Worm (Caenorhabditis elegans) whole organism, young adult: ENCODE data around the gene T28F12.1.
"Not testable (repeated sequence)": the region's sequence is repeated elsewhere in the genome, so short reads cannot be mapped to it uniquely, and the experiment has no call there.

Source experiments
- B0019.2 ChIP-seq: fragments of 200-800 bp; sonication (Bioruptor generic); conservative IDR thresholded peaks from 2 replicates; pipeline ENCODE4 v1.3.6; 2022; ENCODE audit warnings: missing genetic modification reagents, missing genetic modification characterization, missing compliant biosample characterization
- B0261.1 ChIP-seq: sonication (generic microtip); optimal IDR thresholded peaks from 2 replicates; lab custom pipeline; 2016; ENCODE audit warnings: mild to moderate bottlenecking, missing genetic modification characterization, moderate library complexity, missing compliant biosample characterization
- F22D6.2 ChIP-seq: sonication (generic microtip); optimal IDR thresholded peaks from 2 replicates; lab custom pipeline; 2016; ENCODE audit warnings: mild to moderate bottlenecking, missing genetic modification characterization, missing compliant biosample characterization
- F57C9.4 ChIP-seq: sonication (generic microtip); optimal IDR thresholded peaks from 2 replicates; lab custom pipeline; 2017; ENCODE audit warnings: mild to moderate bottlenecking, missing genetic modification characterization, missing compliant biosample characterization
- Y67H2A.10 ChIP-seq: fragments of 200-800 bp; sonication (Bioruptor generic); conservative IDR thresholded peaks from 2 replicates; pipeline ENCODE4 v1.3.6; 2022; ENCODE audit warnings: missing genetic modification reagents, missing genetic modification characterization, missing compliant biosample characterization
- Y79H2A.3 ChIP-seq: fragments of 200-800 bp; sonication (Bioruptor generic); conservative IDR thresholded peaks from 2 replicates; pipeline ENCODE4 v1.3.6; 2022; ENCODE audit warnings: missing genetic modification reagents, missing genetic modification characterization, missing compliant biosample characterization
- akir-1 ChIP-seq: fragments of 200-800 bp; sonication (Bioruptor generic); optimal IDR thresholded peaks from 2 replicates; lab custom pipeline; 2018; ENCODE audit warnings: mild to moderate bottlenecking, missing genetic modification characterization, moderate library complexity, missing compliant biosample characterization
- atf-7 ChIP-seq: sonication (generic microtip); optimal IDR thresholded peaks from 2 replicates; lab custom pipeline; 2017; ENCODE audit warnings: mild to moderate bottlenecking, missing genetic modification characterization, missing compliant biosample characterization
- athp-1 ChIP-seq: sonication (generic microtip); optimal IDR thresholded peaks from 2 replicates; lab custom pipeline; 2017; ENCODE audit warnings: mild to moderate bottlenecking, missing genetic modification characterization, missing compliant biosample characterization
- bed-1 ChIP-seq: fragments of 200-800 bp; sonication (Bioruptor generic); IDR thresholded peaks from 2 replicates; pipeline ENCODE4 v1.3.6; 2022; ENCODE audit warnings: missing genetic modification reagents, missing genetic modification characterization, missing compliant biosample characterization
- chd-7 ChIP-seq: sonication (generic microtip); optimal IDR thresholded peaks from 2 replicates; lab custom pipeline; 2016; ENCODE audit warnings: mild to moderate bottlenecking, missing genetic modification characterization, moderate library complexity, missing compliant biosample characterization
- dpff-1 ChIP-seq: sonication (generic microtip); optimal IDR thresholded peaks from 2 replicates; lab custom pipeline; 2017; ENCODE audit warnings: mild to moderate bottlenecking, missing genetic modification characterization, missing compliant biosample characterization
- fkh-3 ChIP-seq: sonication (generic microtip); optimal IDR thresholded peaks from 2 replicates; lab custom pipeline; 2016; ENCODE audit warnings: mild to moderate bottlenecking, missing genetic modification characterization, missing compliant biosample characterization
- him-1 ChIP-seq: sonication (generic microtip); optimal IDR thresholded peaks from 2 replicates; lab custom pipeline; 2016; ENCODE audit warnings: missing genotype, missing genetic modification reagents, missing genetic modification characterization, missing compliant biosample characterization
- let-607 ChIP-seq, 2 experiments: fragments of 200-800 bp in 1 of 2; sonication (Bioruptor generic) in 1 of 2; sonication (generic microtip) in 1 of 2; optimal IDR thresholded peaks; 2 replicates each; lab custom pipeline; 2016 to 2018; ENCODE audit warnings: mild to moderate bottlenecking in 2 of 2, missing compliant biosample characterization in 2 of 2, missing genetic modification characterization in 2 of 2, moderate library complexity in 2 of 2, missing genotype in 1 of 2
- lin-35 ChIP-seq, 3 experiments: fragments of 150-350 bp in 2 of 3; sonication (generic microtip) in 1 of 3; optimal IDR thresholded peaks; 2 replicates each; lab custom pipeline; 2014 to 2018; ENCODE audit warnings: missing biosample characterization in 3 of 3, missing genetic modification characterization in 3 of 3, missing genetic modification reagents in 3 of 3
- lsl-1 ChIP-seq: fragments of 200-800 bp; sonication (Bioruptor generic); optimal IDR thresholded peaks from 2 replicates; lab custom pipeline; 2018; ENCODE audit warnings: mild to moderate bottlenecking, missing genetic modification characterization, moderate library complexity, missing compliant biosample characterization
- lsy-27 ChIP-seq: sonication (generic microtip); optimal IDR thresholded peaks from 2 replicates; lab custom pipeline; 2017; ENCODE audit warnings: missing genetic modification characterization, mild to moderate bottlenecking, missing compliant biosample characterization, antibody characterized with exemption, missing genotype, borderline replicate concordance; ENCODE audit not compliant: insufficient read depth
- madf-6 ChIP-seq: fragments of 200-800 bp; sonication (Bioruptor generic); IDR thresholded peaks from 2 replicates; pipeline ENCODE4 v1.3.6; 2022; ENCODE audit warnings: missing genetic modification reagents, missing genetic modification characterization, missing compliant biosample characterization
- mcd-1 ChIP-seq: fragments of 200-800 bp; sonication (Bioruptor generic); IDR thresholded peaks from 2 replicates; pipeline ENCODE4 v1.3.6; 2022; ENCODE audit warnings: missing genetic modification reagents, missing genetic modification characterization, missing compliant biosample characterization
- mes-4 ChIP-seq: sonication (generic microtip); optimal IDR thresholded peaks from 2 replicates; lab custom pipeline; 2016; ENCODE audit warnings: missing genotype, missing genetic modification characterization, missing compliant biosample characterization
- nfya-1 ChIP-seq: sonication (generic microtip); optimal IDR thresholded peaks from 2 replicates; lab custom pipeline; 2017; ENCODE audit warnings: antibody characterized with exemption, missing compliant biosample characterization, missing genetic modification characterization, borderline replicate concordance; ENCODE audit not compliant: insufficient read depth
- pha-4 ChIP-seq: fragments of 150-350 bp; sonication (generic microtip); optimal IDR thresholded peaks from 2 replicates; lab custom pipeline; 2014; ENCODE audit warnings: missing biosample characterization, missing genetic modification reagents, missing genetic modification characterization
- rpc-1 ChIP-seq, 2 experiments: fragments of 150-350 bp in 1 of 2; sonication (generic microtip) in 1 of 2; optimal IDR thresholded peaks; 2 replicates each; lab custom pipeline; 2014 to 2018; ENCODE audit warnings: missing biosample characterization in 1 of 2, missing genetic modification characterization in 1 of 2, missing genetic modification reagents in 1 of 2, missing genotype in 1 of 2
- snpc-1.1 ChIP-seq: sonication (generic microtip); optimal IDR thresholded peaks from 2 replicates; lab custom pipeline; 2017; ENCODE audit warnings: missing genetic modification characterization, mild to moderate bottlenecking, missing compliant biosample characterization, antibody characterized with exemption, moderate library complexity, missing genotype, missing genetic modification reagents; ENCODE audit not compliant: insufficient read depth
- snpc-3.4 ChIP-seq: sonication (generic microtip); optimal IDR thresholded peaks from 2 replicates; lab custom pipeline; 2017; ENCODE audit warnings: missing genetic modification characterization, mild to moderate bottlenecking, missing compliant biosample characterization, antibody characterized with exemption, moderate library complexity, missing genotype, missing genetic modification reagents
- tlf-1 ChIP-seq: fragments of 200-800 bp; sonication (Bioruptor generic); optimal IDR thresholded peaks from 2 replicates; lab custom pipeline; 2018; ENCODE audit warnings: mild to moderate bottlenecking, missing genetic modification characterization, missing compliant biosample characterization
- unc-62 ChIP-seq: fragments of 150-350 bp; optimal IDR thresholded peaks from 2 replicates; lab custom pipeline; 2014; ENCODE audit warnings: missing biosample characterization, missing genetic modification reagents, missing genetic modification characterization
- xnd-1 ChIP-seq: sonication (generic microtip); optimal IDR thresholded peaks from 2 replicates; lab custom pipeline; 2016; ENCODE audit warnings: missing genotype, missing genetic modification reagents, missing genetic modification characterization, missing compliant biosample characterization
- zim-3 ChIP-seq: sonication (generic microtip); optimal IDR thresholded peaks from 2 replicates; lab custom pipeline; 2017; ENCODE audit warnings: mild to moderate bottlenecking, missing genetic modification characterization, moderate library complexity, missing compliant biosample characterization
- ztf-22 ChIP-seq: fragments of 200-800 bp; sonication (Bioruptor generic); optimal IDR thresholded peaks from 2 replicates; lab custom pipeline; 2018; ENCODE audit warnings: mild to moderate bottlenecking, missing genetic modification characterization, moderate library complexity, missing compliant biosample characterization
- ztf-25 ChIP-seq: fragments of 200-800 bp; sonication (Bioruptor generic); IDR thresholded peaks from 2 replicates; pipeline ENCODE4 v1.3.6; 2022; ENCODE audit warnings: missing genetic modification reagents, missing genetic modification characterization, missing compliant biosample characterization
- ztf-26 ChIP-seq: sonication (generic microtip); optimal IDR thresholded peaks from 2 replicates; lab custom pipeline; 2017; ENCODE audit warnings: missing genetic modification characterization, missing compliant biosample characterization
- ztf-3 ChIP-seq: fragments of 200-800 bp; sonication (Bioruptor generic); optimal IDR thresholded peaks from 2 replicates; lab custom pipeline; 2018; ENCODE audit warnings: mild to moderate bottlenecking, missing genetic modification characterization, missing compliant biosample characterization

The T28F12.1 gene

DNA sequence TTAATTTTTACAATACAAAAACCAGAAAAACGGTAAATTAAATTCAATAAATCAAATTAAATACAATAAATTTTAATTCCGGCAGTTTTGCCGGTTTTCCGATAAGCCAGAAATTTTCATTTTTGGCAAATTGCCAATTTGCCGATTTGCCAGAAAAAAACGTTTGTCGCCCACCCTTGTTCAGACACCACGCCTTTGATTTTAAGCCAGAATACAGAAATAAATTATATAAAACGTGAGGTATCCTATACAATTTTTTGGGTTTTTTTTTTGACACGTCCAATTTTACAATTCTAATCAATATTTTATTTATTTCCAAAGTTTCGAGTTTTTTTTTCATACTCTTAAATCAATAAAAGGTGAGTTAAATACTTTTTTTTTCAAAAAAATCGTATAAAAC, at the start of gene T28F12.1:
TSS of gene T28F12.1 (plus strand) at position 301 of the 400 bp plus-strand sequence.
- no peak for TF ChIP-seq Y67H2A.10
- no peak for TF ChIP-seq dpff-1 (tag; lab: Kevin White, UChicago)
- no peak for TF ChIP-seq ztf-3 (GFP tag; lab: Kevin White, UChicago)
- TF ChIP-seq ztf-26 (tag; lab: Kevin White, UChicago) = no peak
- TF ChIP-seq madf-6 (GFP tag; lab: Robert Waterston, UW) = no peak
- no peak for TF ChIP-seq him-1 (tag; lab: Kevin White, UChicago)
- TF ChIP-seq F22D6.2 = no peak
- no peak for TF ChIP-seq lsy-27
- no peak for TF ChIP-seq tlf-1 (GFP tag; lab: Kevin White, UChicago)
- no peak for TF ChIP-seq B0261.1
- TF ChIP-seq snpc-3.4 (tag; lab: Kevin White, UChicago) = no peak
- no peak for TF ChIP-seq ztf-22
- TF ChIP-seq lsl-1 (GFP tag; lab: Kevin White, UChicago) = no peak
- no peak for TF ChIP-seq B0019.2
- TF ChIP-seq rpc-1 (optimal IDR thresholded peaks at IDR 0.05; lab: Kevin White, UChicago) = no peak
- no peak for TF ChIP-seq rpc-1 (tag; optimal IDR thresholded peaks at IDR 0.05; lab: Kevin White, UChicago)
- TF ChIP-seq mcd-1 (GFP tag; lab: Robert Waterston, UW) = no peak
- TF ChIP-seq lin-35 (GFP tag; optimal IDR thresholded peaks at IDR 0.05; lab: Kevin White, UChicago) = no peak
- no peak for TF ChIP-seq atf-7 (tag; lab: Kevin White, UChicago)

DNA sequence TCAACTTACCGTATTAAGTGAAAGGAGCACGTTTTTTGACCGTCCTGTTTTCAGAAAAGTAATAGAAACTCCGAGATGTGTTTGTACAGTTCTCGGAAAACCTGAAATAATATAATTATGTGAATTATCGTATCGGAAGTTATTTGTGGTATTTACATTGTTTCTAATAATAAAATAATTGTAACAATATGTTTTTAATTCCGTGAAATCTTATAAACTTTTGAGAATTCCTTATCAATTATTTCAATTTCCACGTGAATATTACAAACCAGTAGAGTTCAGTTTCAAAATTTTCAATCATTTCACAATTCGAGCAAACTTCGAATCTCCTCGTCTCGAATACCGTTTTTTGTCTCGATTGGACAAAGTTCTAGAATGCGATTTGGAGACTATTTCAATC, 41.8 kb upstream of the T28F12.1 start, which contains the start of gene T08H10.3:
TSS of gene T08H10.3 (plus strand) at position 301 of the 400 bp plus-strand sequence.
- no peak for TF ChIP-seq mes-4 (tag; lab: Kevin White, UChicago)
- no peak for TF ChIP-seq let-607 (tag; optimal IDR thresholded peaks at IDR 0.05; lab: Kevin White, UChicago)
- TF ChIP-seq ztf-3 (GFP tag; lab: Kevin White, UChicago) = no peak

DNA sequence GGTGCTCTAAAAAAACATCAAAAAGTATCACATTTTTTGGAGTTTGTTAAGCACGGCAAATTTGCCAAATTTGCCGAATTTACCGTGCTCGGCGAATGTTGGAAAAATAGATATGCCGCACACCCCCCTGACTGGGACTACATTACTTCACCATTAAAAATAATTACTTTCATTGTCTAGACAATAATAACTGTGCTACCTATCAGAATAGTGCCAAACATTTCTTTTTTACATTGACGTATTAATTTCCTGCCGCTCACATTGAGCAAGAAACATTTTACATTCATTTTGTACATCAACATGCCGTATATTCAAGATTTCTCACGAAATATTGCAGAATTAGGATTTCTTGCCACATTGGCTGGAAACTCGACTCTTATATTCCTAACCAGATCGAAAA, 38.3 kb upstream of the T28F12.1 start, which contains the start of gene str-35:
TSS of gene str-35 (plus strand) at position 301 of the 400 bp plus-strand sequence.
- not testable (repeated sequence) for TF ChIP-seq bed-1; snpc-1.1 (tag; lab: Kevin White, UChicago); dpff-1 (tag; lab: Kevin White, UChicago)

DNA sequence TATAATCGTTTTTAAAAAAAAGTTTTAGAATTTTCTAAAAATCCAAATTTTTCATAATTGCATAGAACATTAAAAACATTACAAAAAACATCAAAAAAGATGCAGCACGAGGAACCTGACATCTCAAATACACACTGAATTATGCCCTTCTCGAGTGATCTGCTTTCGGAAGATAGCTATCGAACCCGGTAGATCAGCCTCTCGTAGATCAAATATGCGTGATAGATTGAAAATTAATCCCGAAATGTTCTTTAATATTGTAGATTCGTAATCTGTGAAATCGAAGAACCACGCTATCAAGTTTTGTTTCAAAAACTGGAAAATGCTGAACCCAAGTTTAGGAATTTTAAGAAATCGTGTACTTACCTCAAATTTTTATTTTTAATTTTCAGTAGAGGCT, 31.0 kb upstream of the T28F12.1 start:
- TF ChIP-seq nfya-1 (tag; lab: Kevin White, UChicago) (no peak), lsl-1 (GFP tag; lab: Kevin White, UChicago) (no peak), chd-7 (no peak), Y79H2A.3 (GFP tag; lab: Robert Waterston, UW) (no peak), unc-62 (no peak), fkh-3 (tag; lab: Kevin White, UChicago) (no peak), Y67H2A.10 (no peak), ztf-25 (GFP tag; lab: Robert Waterston, UW) (no peak), athp-1 (tag; lab: Kevin White, UChicago) (no peak), pha-4 (no peak), mes-4 (tag; lab: Kevin White, UChicago) (no peak), akir-1 (no peak), zim-3 (no peak), xnd-1 (tag; lab: Kevin White, UChicago) (no peak), F57C9.4 (tag; lab: Kevin White, UChicago) (no peak)
- TF ChIP-seq, all 124 proteins: peak for 0
